Worm (Caenorhabditis elegans) whole organism, L4/young adult: Measurements from ENCODE around the gene dnj-11.
"Not testable (repeated sequence)": the region's sequence is repeated elsewhere in the genome, so short reads cannot be mapped to it uniquely, and the experiment has no call there.

Experiments used
- W03F9.2 ChIP-seq: fragments of 150-350 bp; optimal IDR thresholded peaks from 2 replicates; lab custom pipeline; 2014; ENCODE audit warnings: missing biosample characterization, missing genetic modification characterization
- dao-5 ChIP-seq: sonication (generic microtip); optimal IDR thresholded peaks from 2 replicates; lab custom pipeline; 2016; ENCODE audit warnings: missing genotype, missing genetic modification characterization, moderate library complexity, missing compliant biosample characterization
- him-1 ChIP-seq: sonication (generic microtip); optimal IDR thresholded peaks from 2 replicates; lab custom pipeline; 2016; ENCODE audit warnings: missing genotype, missing genetic modification reagents, missing genetic modification characterization, missing compliant biosample characterization

Gene dnj-11

DNA sequence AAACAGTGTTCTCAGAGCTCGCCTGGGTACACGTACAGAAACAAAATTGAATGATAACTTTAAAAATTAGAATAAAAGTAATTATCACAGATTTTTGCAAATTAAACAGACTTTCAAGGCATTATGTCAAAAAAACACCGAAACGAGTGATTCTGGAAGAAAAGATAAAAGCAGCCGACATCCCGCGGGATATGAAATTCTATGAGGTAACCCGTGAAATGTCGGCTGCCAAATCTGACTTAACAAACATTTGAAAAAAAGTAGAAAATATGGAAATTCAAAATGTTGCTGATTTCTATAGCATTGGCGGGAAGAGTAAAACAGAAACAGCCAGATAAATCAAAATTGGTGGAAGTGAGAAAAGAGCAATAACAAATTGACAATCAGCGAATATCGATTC lies 20.1 kb upstream of the dnj-11 start:
- no peak for TF ChIP-seq him-1 (tag; lab: Kevin White, UChicago)
- TF ChIP-seq dao-5 = no peak
- no peak for TF ChIP-seq W03F9.2 (tag; lab: Kevin White, UChicago)

- TF ChIP-seq W03F9.2 (tag; lab: Kevin White, UChicago) = no peak
- TF ChIP-seq dao-5 = no peak
- TF ChIP-seq him-1 (tag; lab: Kevin White, UChicago) = no peak
Observed at ce11 chrIV:6572238-6572637, 13.4 kb upstream of the dnj-11 start, which contains the start of gene bicd-1. TSS of gene bicd-1 (minus strand) at chrIV:6572338.

DNA sequence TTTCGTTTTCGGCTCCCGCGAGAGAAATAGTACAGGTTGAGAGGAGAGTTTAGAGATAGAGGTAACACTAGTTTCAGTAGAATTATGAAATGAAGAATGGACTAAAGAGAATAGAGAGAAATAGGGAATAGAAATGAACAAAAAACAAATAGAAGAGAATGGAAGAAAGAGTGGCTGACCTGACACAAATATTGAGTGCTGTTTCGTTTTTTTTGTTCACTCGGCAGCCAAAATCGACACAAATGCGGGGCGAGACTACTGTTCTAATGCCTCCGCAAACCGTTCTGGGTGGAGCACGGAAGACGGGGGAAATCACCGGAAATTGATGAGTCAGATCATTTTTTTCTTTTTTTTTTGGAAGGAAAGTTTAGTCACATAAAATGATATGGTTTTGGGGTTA lies 13.0 kb upstream of the dnj-11 start:
- no peak for TF ChIP-seq W03F9.2 (tag; lab: Kevin White, UChicago)
- TF ChIP-seq him-1 (tag; lab: Kevin White, UChicago) = no peak
- TF ChIP-seq dao-5 = no peak

DNA sequence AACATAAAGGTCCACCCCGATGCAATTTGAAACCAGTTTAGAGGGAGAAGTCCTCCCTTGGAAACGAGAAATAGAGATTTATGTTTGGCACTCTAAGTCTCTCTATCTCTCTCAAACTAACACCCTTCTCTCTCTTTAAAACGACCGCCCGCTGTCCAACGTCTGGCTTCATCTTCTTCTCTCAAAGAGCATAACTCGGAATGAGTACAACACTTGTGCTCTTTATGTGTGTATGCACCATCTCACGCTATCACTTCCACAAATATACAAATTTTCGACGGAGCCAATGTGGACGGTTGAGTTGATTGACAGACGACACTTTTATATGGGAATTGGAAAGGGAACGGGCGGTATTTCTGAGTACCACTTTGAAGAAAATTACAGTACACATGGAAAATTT lies 11.3 kb upstream of the dnj-11 start:
- no peak for TF ChIP-seq W03F9.2 (tag; lab: Kevin White, UChicago)
- TF ChIP-seq dao-5 = no peak
- TF ChIP-seq him-1 (tag; lab: Kevin White, UChicago) = no peak

DNA sequence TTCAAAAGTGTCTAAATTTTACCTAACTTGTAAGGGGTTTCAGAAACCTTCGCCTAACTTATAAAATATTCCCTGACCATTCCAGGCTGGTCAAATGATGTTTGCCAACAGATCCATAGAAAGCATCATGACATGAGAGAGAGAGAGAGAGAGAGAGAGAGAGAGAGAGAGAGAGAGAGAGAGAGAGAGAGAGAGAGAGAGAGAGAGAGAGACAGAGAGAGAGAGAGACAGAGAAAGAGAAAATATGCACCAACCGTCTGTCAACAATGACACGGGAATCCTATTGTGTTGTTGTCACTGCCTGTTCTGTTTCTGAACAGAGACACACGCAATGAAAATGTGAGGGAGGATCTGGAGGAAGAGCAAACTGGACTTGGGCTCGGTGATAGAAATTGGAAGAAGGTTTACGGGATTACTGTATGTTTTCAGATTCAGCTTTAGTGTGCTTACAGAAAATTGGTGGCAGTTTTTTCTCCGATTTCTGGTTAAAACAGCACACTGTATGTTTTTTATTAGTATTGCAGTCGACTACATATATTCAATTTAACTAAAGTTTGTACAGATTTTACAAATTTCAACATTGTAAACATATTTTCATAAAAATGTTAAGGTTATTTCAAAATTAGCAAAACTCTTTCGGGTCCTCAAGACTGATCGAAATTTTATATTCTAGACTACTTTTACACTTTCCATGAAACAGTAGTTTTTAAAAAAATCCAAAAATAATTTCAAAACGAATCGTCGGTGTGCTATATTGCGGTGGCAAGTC lies 9.5 kb upstream of the dnj-11 start:
- TF ChIP-seq dao-5 (no peak), him-1 (tag; lab: Kevin White, UChicago) (no peak), W03F9.2 (tag; lab: Kevin White, UChicago) (no peak)

- TF ChIP-seq W03F9.2 (tag; lab: Kevin White, UChicago) (no peak), him-1 (tag; lab: Kevin White, UChicago) (no peak), dao-5 (no peak)
Observed at ce11 chrIV:6576728-6577101, 9.0 kb upstream of the dnj-11 start.

DNA sequence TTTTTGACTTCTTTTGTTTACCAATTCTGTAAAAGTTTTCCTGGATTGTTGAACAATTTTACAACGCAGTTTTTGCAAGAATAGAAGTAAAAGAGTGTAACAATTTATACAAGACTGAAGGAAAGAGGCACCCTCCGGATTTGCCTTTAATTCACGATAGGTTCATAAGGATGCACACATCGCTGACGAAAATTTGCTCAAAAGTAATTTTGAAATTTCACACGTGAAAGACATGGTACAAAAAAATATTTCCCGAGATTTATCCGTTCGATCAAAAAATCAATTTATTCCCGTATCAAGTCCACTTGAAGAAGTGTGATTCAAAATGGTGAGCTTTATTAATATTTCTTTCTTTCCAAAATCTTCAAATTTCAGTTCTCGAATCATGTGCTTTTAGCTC lies 7.8 kb upstream of the dnj-11 start, which contains the start of gene C43G2.3:
Gene C43G2.3 (plus strand): TSS at position 301 of the 400 bp plus-strand sequence.
- TF ChIP-seq dao-5 = no peak
- TF ChIP-seq him-1 (tag; lab: Kevin White, UChicago) = no peak
- TF ChIP-seq W03F9.2 (tag; lab: Kevin White, UChicago) = no peak

- TF ChIP-seq him-1 (tag; lab: Kevin White, UChicago) = no peak
- no peak for TF ChIP-seq dao-5
- no peak for TF ChIP-seq W03F9.2 (tag; lab: Kevin White, UChicago)
Observed at ce11 chrIV:6581658-6582057, 4.0 kb upstream of the dnj-11 start.

ce11 chrIV:6582604-6583003 lies 3.1 kb upstream of the dnj-11 start, which contains the start of gene odr-8:
TSS of gene odr-8 (minus strand) at chrIV:6582704.
- TF ChIP-seq W03F9.2 (tag; lab: Kevin White, UChicago) (no peak), him-1 (tag; lab: Kevin White, UChicago) (no peak), dao-5 (no peak)

DNA sequence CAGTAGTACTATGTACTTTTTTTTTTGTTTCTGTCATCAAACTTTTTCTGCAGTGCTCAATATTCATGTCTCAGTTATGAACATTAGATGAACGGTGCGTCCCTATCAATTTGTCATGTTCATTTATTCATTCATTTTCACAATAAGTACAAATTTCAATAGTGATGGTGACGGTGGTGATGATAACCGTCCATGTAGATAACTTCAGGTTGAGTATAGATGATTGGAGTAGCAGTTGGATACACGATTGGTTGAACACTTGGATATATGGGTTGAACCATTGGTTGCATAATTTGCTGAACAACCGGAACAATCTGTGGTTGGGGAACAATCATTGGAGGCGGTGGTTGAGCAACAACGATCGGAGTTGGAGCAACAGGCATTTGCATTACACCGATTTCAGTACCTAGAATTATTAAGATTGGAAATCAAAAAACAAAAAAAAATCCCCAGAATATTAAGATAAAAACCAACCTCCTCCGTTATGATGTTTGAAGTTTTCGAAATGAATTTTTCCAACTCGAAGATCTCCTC lies 2.5 kb downstream of the dnj-11 start:
- TF ChIP-seq W03F9.2 (tag; lab: Kevin White, UChicago) = no peak
- no peak for TF ChIP-seq him-1 (tag; lab: Kevin White, UChicago)
- no peak for TF ChIP-seq dao-5

- no peak for TF ChIP-seq W03F9.2 (tag; lab: Kevin White, UChicago)
Observed at ce11 chrIV:6590029-6590428, 4.4 kb downstream of the dnj-11 start, which contains the start of the genes lec-11 and irld-7. TSS of gene lec-11 (minus strand) at chrIV:6590154. TSS of gene irld-7 (plus strand) at chrIV:6590360.

ce11 chrIV:6591010-6591746 lies 5.5 kb downstream of the dnj-11 start, which contains the start of the genes nspb-1 and nspb-2:
TSS of gene nspb-1 (minus strand) at chrIV:6591110.
TSS of gene nspb-2 (plus strand) at chrIV:6591696.
- not testable (repeated sequence) for TF ChIP-seq dao-5; W03F9.2 (tag; lab: Kevin White, UChicago); him-1 (tag; lab: Kevin White, UChicago)

DNA sequence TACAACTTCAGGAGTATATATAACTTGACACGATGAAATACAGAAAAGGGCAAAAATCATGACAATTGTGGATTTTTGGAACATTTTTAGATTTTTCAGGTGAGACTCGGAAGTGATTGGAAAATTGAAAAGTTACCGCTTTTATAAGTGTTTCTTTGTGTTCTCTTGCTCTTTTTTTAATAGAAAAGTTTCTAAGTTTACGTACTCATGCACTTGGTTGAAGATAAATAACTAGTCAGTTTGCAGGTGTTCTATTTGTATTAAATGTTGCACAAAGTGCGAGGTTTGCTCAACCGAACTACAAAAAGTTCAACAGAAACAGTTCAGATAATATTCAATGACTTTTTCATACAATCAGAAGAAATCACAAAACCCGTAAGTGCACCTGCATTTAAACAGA lies 9.2 kb downstream of the dnj-11 start, which contains the start of gene nspb-3:
Gene nspb-3 (minus strand): TSS at position 101 of the 400 bp plus-strand sequence.
- not testable (repeated sequence) for TF ChIP-seq dao-5; W03F9.2 (tag; lab: Kevin White, UChicago); him-1 (tag; lab: Kevin White, UChicago)
